Worm (Caenorhabditis elegans) whole organism, late embryonic: Measurements from ENCODE around the gene Y62H9A.3.

ENCODE experiments used
- C08G9.2 ChIP-seq: sonication (generic microtip); optimal IDR thresholded peaks from 2 replicates; lab custom pipeline; 2016; ENCODE audit warnings: mild to moderate bottlenecking, missing genetic modification characterization, moderate library complexity, missing compliant biosample characterization
- T23F11.4 ChIP-seq: fragments of 200-800 bp; sonication (Bioruptor generic); optimal IDR thresholded peaks from 2 replicates; lab custom pipeline; 2018; ENCODE audit warnings: mild to moderate bottlenecking, missing genetic modification characterization, missing compliant biosample characterization
- ama-1 ChIP-seq: fragments of 150-350 bp; optimal IDR thresholded peaks from 2 replicates; lab custom pipeline; 2014
- ceh-18 ChIP-seq: sonication (generic microtip); optimal IDR thresholded peaks from 2 replicates; lab custom pipeline; 2016; ENCODE audit warnings: missing genetic modification characterization, missing compliant biosample characterization
- ceh-2 ChIP-seq: sonication (generic microtip); optimal IDR thresholded peaks from 2 replicates; lab custom pipeline; 2016; ENCODE audit warnings: missing genotype, missing genetic modification characterization, missing compliant biosample characterization
- ceh-22 ChIP-seq: sonication (generic microtip); optimal IDR thresholded peaks from 2 replicates; lab custom pipeline; 2017; ENCODE audit warnings: missing biosample characterization, missing genetic modification characterization
- ceh-24 ChIP-seq: sonication (generic microtip); optimal IDR thresholded peaks from 2 replicates; lab custom pipeline; 2016; ENCODE audit warnings: mild to moderate bottlenecking, missing genetic modification characterization, missing compliant biosample characterization
- ceh-31 ChIP-seq: sonication (generic microtip); optimal IDR thresholded peaks from 2 replicates; lab custom pipeline; 2016; ENCODE audit warnings: missing genetic modification characterization, missing compliant biosample characterization
- ceh-45 ChIP-seq: fragments of 200-800 bp; sonication (Bioruptor generic); IDR thresholded peaks from 2 replicates; pipeline ENCODE4 v1.3.6; 2022; ENCODE audit warnings: missing genetic modification reagents, missing genetic modification characterization, missing compliant biosample characterization
- ceh-6 ChIP-seq: fragments of 200-800 bp; sonication (Bioruptor generic); optimal IDR thresholded peaks from 2 replicates; lab custom pipeline; 2018; ENCODE audit warnings: mild to moderate bottlenecking, missing genetic modification characterization, missing compliant biosample characterization
- ceh-9 ChIP-seq: sonication (generic microtip); optimal IDR thresholded peaks from 2 replicates; lab custom pipeline; 2016; ENCODE audit warnings: mild to moderate bottlenecking, missing genetic modification characterization, inconsistent platforms, missing compliant biosample characterization
- elt-4 ChIP-seq: sonication (generic microtip); optimal IDR thresholded peaks from 2 replicates; lab custom pipeline; 2016; ENCODE audit warnings: missing genetic modification characterization, missing compliant biosample characterization
- ets-4 ChIP-seq: sonication (generic microtip); optimal IDR thresholded peaks from 2 replicates; lab custom pipeline; 2016; ENCODE audit warnings: missing genetic modification characterization, missing compliant biosample characterization
- fkh-6 ChIP-seq: sonication (generic microtip); optimal IDR thresholded peaks from 2 replicates; lab custom pipeline; 2016; ENCODE audit warnings: missing genetic modification characterization, missing compliant biosample characterization
- hlh-13 ChIP-seq: fragments of 200-800 bp; sonication (Bioruptor generic); optimal IDR thresholded peaks from 2 replicates; lab custom pipeline; 2018; ENCODE audit warnings: mild to moderate bottlenecking, missing genetic modification characterization, missing compliant biosample characterization
- hlh-15 ChIP-seq: sonication (generic microtip); optimal IDR thresholded peaks from 2 replicates; lab custom pipeline; 2016; ENCODE audit warnings: missing genetic modification characterization, missing compliant biosample characterization
- hlh-30 ChIP-seq: sonication (generic microtip); optimal IDR thresholded peaks from 2 replicates; lab custom pipeline; 2017; ENCODE audit warnings: antibody characterized with exemption, missing genetic modification characterization, missing compliant biosample characterization; ENCODE audit not compliant: insufficient read depth
- hlh-6 ChIP-seq: sonication (generic microtip); optimal IDR thresholded peaks from 2 replicates; lab custom pipeline; 2016; ENCODE audit warnings: missing genotype, missing genetic modification characterization, missing compliant biosample characterization
- hlh-8 ChIP-seq: sonication (generic microtip); optimal IDR thresholded peaks from 2 replicates; lab custom pipeline; 2016; ENCODE audit warnings: missing genotype, missing genetic modification characterization, missing compliant biosample characterization
- npax-4 ChIP-seq: sonication (generic microtip); optimal IDR thresholded peaks from 2 replicates; lab custom pipeline; 2016; ENCODE audit warnings: missing genetic modification characterization, missing compliant biosample characterization
- pag-3 ChIP-seq: sonication (generic microtip); optimal IDR thresholded peaks from 2 replicates; lab custom pipeline; 2016; ENCODE audit warnings: missing compliant biosample characterization, missing genetic modification characterization, borderline replicate concordance
- pat-9 ChIP-seq: fragments of 200-800 bp; sonication (Bioruptor generic); optimal IDR thresholded peaks from 2 replicates; lab custom pipeline; 2018; ENCODE audit warnings: mild to moderate bottlenecking, missing genetic modification characterization, moderate library complexity, missing compliant biosample characterization
- pha-2 ChIP-seq: sonication (generic microtip); optimal IDR thresholded peaks from 2 replicates; lab custom pipeline; 2017; ENCODE audit warnings: mild to moderate bottlenecking, missing genetic modification characterization, missing compliant biosample characterization
- pros-1 ChIP-seq: fragments of 150-350 bp; optimal IDR thresholded peaks from 2 replicates; lab custom pipeline; 2014; ENCODE audit warnings: missing biosample characterization, missing genetic modification reagents, missing genetic modification characterization
- sdc-2 ChIP-seq: sonication (generic microtip); optimal IDR thresholded peaks from 2 replicates; lab custom pipeline; 2016; ENCODE audit warnings: missing genotype, missing genetic modification characterization, missing compliant biosample characterization
- sox-2 ChIP-seq: fragments of 200-800 bp; sonication (Bioruptor generic); IDR thresholded peaks from 2 replicates; pipeline ENCODE4 v1.3.6; 2022; ENCODE audit warnings: missing genetic modification reagents, missing genetic modification characterization, missing compliant biosample characterization
- sox-4 ChIP-seq: sonication (generic microtip); optimal IDR thresholded peaks from 2 replicates; lab custom pipeline; 2017; ENCODE audit warnings: mild to moderate bottlenecking, missing genetic modification characterization, inconsistent platforms, missing compliant biosample characterization
- syd-9 ChIP-seq: sonication (generic microtip); optimal IDR thresholded peaks from 2 replicates; lab custom pipeline; 2016; ENCODE audit warnings: mild to moderate bottlenecking, missing genetic modification characterization, moderate library complexity, missing compliant biosample characterization
- tbx-7 ChIP-seq: sonication (generic microtip); optimal IDR thresholded peaks from 2 replicates; lab custom pipeline; 2016; ENCODE audit warnings: missing genotype, missing genetic modification characterization, missing compliant biosample characterization
- unc-3 ChIP-seq, 2 experiments: fragments of 200-800 bp in 1 of 2; sonication (Bioruptor generic) in 1 of 2; sonication (generic microtip) in 1 of 2; conservative IDR thresholded peaks in 1 of 2; optimal IDR thresholded peaks in 1 of 2; 2 replicates each; pipeline versions ENCODE4 v1.3.6 to Lab custom; 2016 to 2022; ENCODE audit warnings: missing compliant biosample characterization in 2 of 2, missing genetic modification characterization in 2 of 2, missing genetic modification reagents in 1 of 2
- unc-42 ChIP-seq: sonication (generic microtip); optimal IDR thresholded peaks from 2 replicates; lab custom pipeline; 2016; ENCODE audit warnings: missing genotype, missing genetic modification characterization, missing compliant biosample characterization
- unc-86 ChIP-seq: sonication (generic microtip); optimal IDR thresholded peaks from 2 replicates; lab custom pipeline; 2016; ENCODE audit warnings: missing genetic modification characterization, missing compliant biosample characterization
- zip-5 ChIP-seq: sonication (generic microtip); optimal IDR thresholded peaks from 2 replicates; lab custom pipeline; 2016; ENCODE audit warnings: missing genetic modification characterization, missing compliant biosample characterization
- ztf-16 ChIP-seq: sonication (generic microtip); optimal IDR thresholded peaks from 2 replicates; lab custom pipeline; 2017; ENCODE audit warnings: missing genetic modification characterization, missing compliant biosample characterization

Gene Y62H9A.3

DNA sequence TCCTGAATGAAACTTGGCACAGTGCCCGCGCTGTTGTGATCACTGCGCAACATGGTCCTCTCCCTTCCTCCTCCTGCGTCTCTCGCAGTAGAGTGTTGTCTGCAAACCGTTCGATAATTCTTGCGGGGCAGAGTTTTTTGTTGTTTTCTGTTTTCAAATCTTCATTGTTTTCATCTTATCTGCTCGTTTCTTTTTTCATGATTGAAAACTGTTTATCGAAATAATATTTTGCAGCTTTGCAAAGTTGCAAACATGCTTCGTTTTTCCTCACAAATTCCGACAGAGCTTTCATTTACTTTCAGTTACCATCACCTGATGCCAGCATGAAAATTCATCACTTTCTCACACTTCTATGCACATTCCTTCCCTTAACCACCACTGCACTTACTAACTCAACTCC lies 22.6 kb downstream of the Y62H9A.3 start, which contains the start of gene mes-1:
mes-1 (plus strand) TSS at position 301 of the 400 bp plus-strand sequence.
- TF ChIP-seq ceh-9 (tag; lab: Kevin White, UChicago) (no peak), sox-4 (no peak), T23F11.4 (no peak), hlh-15 (tag; lab: Kevin White, UChicago) (no peak), pha-2 (tag; lab: Kevin White, UChicago) (no peak)

DNA sequence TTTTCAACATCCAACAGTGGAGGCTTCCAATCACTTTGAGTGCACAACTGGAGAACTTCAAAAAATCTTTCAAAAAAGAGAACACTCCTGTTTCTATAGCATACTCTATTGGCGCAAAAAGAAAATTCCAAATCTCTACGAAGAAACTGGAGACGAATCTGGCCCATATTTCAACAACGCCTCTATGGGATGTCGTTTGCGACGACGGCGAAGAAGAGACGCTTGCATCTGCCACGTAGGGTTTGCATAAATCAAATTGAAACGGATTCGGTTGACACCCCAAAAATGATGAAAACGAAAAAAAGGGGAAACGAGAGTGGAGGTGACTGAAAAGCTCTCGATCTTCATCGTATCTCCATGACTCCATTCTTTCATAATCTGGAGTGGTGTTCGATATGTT lies 23.6 kb downstream of the Y62H9A.3 start:
- no peak for TF ChIP-seq ceh-2
- no peak for TF ChIP-seq ceh-22 (tag; lab: Kevin White, UChicago)
- TF ChIP-seq pag-3 (tag; lab: Kevin White, UChicago) = no peak

DNA sequence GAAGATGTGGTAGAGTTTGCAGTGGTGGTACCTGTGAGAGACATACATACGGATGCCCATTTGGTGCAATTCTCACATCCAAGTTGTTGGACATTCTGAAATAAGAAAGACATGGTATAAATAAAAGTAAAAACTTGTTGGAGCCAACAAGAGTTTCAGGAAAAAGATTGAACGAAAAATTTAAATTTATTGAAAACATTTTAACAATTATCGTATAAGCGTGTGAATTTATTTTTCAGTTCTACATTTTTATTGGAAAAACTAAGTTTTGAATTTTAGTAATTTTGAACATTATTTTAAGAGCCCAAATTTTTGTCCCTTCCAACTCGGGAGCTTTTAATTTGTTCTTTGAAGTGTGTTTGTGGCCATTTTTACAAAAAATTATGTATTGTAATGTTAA lies 24.9 kb downstream of the Y62H9A.3 start, which contains the start of gene F54F7.8:
F54F7.8 (minus strand) TSS at position 101 of the 400 bp plus-strand sequence.
- TF ChIP-seq ama-1 (lab: Kevin White, UChicago) (no peak), pros-1 (tag; lab: Kevin White, UChicago) (no peak), ets-4 (tag; lab: Kevin White, UChicago) (no peak), unc-86 (tag; lab: Kevin White, UChicago) (no peak), syd-9 (tag; lab: Kevin White, UChicago) (no peak), ztf-16 (no peak), zip-5 (tag; lab: Kevin White, UChicago) (no peak), sox-2 (GFP tag; lab: Robert Waterston, UW) (no peak), unc-3 (GFP tag; conservative IDR thresholded peaks at IDR 0.05; lab: Robert Waterston, UW) (no peak), unc-3 (tag; optimal IDR thresholded peaks at IDR 0.05; lab: Kevin White, UChicago) (no peak), unc-42 (tag; lab: Kevin White, UChicago) (no peak), tbx-7 (tag; lab: Kevin White, UChicago) (no peak)

DNA sequence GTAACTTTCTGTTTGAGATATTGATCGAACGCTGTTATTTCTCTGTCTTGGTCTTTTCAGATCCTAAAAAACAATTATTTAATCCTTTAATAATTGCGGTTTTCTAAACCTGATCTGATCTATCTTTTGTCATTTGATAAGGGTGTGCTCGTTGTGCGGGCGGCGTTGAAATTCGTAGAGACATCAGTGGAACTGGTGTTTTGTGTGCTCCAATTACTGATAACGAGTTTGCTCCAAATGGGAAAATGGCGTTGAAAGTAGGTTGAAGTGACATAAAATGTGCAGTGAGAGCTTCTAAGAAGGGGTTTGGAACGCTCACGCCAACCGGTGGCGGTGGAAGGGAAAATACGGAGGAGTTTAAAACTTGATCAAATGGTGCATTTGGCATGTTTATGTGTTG lies 25.3 kb downstream of the Y62H9A.3 start:
- TF ChIP-seq pag-3 (tag; lab: Kevin White, UChicago) (no peak), unc-3 (GFP tag; conservative IDR thresholded peaks at IDR 0.05; lab: Robert Waterston, UW) (no peak), unc-3 (tag; optimal IDR thresholded peaks at IDR 0.05; lab: Kevin White, UChicago) (no peak), C08G9.2 (tag; lab: Kevin White, UChicago) (no peak), ceh-31 (no peak), pha-2 (tag; lab: Kevin White, UChicago) (no peak), hlh-30 (tag; lab: Kevin White, UChicago) (no peak)

DNA sequence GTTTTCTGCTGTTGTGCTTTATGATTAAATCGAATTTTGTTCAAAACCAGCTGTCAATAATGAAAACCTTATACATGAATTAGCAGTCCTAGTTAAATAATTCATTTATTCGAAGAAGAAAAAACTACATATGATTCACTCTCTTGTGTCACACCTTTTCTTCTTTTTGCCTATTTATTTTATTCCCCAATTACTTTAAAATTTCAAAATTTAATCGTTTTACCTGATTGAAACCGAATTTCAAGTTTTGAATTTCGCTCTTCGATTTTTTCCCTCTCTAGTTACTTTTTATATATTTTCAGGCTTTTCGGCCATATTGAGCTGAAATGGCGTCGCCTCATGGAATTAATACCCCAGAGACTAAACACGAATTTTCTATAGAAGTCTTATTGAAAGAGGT lies 27.3 kb downstream of the Y62H9A.3 start, which contains the start of gene xtr-1:
xtr-1 (plus strand) TSS at position 301 of the 400 bp plus-strand sequence.
- no peak for TF ChIP-seq pat-9 (tag; lab: Kevin White, UChicago)
- TF ChIP-seq hlh-8 (tag; lab: Kevin White, UChicago) = no peak
- TF ChIP-seq syd-9 (tag; lab: Kevin White, UChicago) = no peak
- TF ChIP-seq ceh-6 (GFP tag; lab: Kevin White, UChicago) = no peak
- TF ChIP-seq ceh-18 = no peak

DNA sequence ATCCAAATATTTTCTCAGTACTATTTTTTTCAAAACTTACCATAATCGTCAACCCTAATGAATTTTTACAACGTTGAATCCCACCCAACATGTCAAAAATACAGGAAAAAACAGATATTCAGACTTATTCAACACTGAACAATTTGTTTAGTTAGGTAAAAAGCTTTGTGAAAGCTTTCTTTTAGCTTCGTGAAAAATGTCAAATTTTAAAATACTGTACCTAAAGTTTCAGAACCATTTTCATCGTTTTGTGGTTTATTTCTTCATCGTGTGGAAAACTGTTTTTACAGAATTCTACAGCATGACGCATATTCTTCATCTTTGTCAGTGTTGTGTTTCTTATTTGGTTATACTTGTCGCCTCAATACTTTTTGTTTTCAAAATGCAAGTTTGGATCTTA lies 29.2 kb downstream of the Y62H9A.3 start, which contains the start of gene F54F7.14:
F54F7.14 (plus strand) TSS at position 301 of the 400 bp plus-strand sequence.
- TF ChIP-seq sdc-2 (no peak), elt-4 (tag; lab: Kevin White, UChicago) (no peak), ceh-24 (tag; lab: Kevin White, UChicago) (no peak), npax-4 (tag; lab: Kevin White, UChicago) (no peak), sox-4 (no peak), unc-3 (GFP tag; conservative IDR thresholded peaks at IDR 0.05; lab: Robert Waterston, UW) (no peak), unc-3 (tag; optimal IDR thresholded peaks at IDR 0.05; lab: Kevin White, UChicago) (no peak), ceh-45 (GFP tag; lab: Robert Waterston, UW) (no peak), ceh-22 (tag; lab: Kevin White, UChicago) (no peak), tbx-7 (tag; lab: Kevin White, UChicago) (no peak), hlh-13 (no peak), pha-2 (tag; lab: Kevin White, UChicago) (no peak), hlh-6 (tag; lab: Kevin White, UChicago) (no peak), fkh-6 (no peak)
- TF ChIP-seq, all 69 proteins: peak for 0
